Worm (Caenorhabditis elegans): ENCODE results near the gene T19H12.12.

The T19H12.12 gene

DNA sequence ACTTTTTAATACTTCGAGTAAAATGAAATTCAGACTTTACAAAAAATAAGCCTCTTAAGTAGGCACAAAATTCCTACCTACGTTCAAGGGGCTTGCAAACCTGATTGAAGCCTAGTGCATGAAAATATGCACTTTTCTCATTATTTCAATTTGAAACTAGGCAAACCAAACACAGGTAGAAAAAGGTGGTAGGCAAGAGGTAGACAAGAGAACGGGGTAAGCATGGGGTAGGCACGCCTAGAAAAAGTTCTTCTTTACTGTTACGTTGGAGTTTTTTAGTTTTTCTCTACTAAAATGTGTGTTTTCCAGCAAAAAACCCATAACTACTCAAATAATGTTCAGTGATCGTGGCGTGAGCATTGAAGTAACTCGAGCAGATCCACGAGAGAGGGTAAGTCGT, 33.5 kb upstream of the T19H12.12 start, which contains the start of gene nex-4:
nex-4 (plus strand) TSS at position 301 of the 400 bp plus-strand sequence.
- no peak for TF ChIP-seq chd-7 (tag; optimal IDR thresholded peaks at IDR 0.05)
- no peak for TF ChIP-seq F49E8.2 (tag; optimal IDR thresholded peaks at IDR 0.05; ENCODE audit: insufficient read depth)
- TF ChIP-seq lir-1 (GFP tag; conservative IDR thresholded peaks at IDR 0.05) = no peak
- TF ChIP-seq ztf-22 (GFP tag; optimal IDR thresholded peaks at IDR 0.05) = no peak

DNA sequence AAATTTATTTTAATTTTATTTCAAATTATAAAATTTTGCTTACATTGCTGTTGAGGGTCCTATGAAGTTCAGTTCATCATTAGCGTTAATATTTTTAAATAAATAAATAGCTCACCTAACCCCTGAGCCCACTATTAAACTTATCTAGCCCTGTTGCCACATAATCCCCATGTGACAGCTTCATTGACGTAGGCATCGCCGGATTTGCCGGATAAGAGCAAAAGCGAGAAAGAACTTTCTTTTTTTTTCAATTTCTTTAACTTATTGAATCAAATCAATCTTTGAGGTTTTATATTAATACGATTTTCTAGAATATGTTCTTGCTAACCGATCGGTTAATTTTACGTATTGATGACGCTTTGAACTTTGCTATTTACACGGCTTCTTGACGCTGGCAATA, 32.6 kb upstream of the T19H12.12 start:
- no peak for TF ChIP-seq F10E7.11 (tag; optimal IDR thresholded peaks at IDR 0.05)

DNA sequence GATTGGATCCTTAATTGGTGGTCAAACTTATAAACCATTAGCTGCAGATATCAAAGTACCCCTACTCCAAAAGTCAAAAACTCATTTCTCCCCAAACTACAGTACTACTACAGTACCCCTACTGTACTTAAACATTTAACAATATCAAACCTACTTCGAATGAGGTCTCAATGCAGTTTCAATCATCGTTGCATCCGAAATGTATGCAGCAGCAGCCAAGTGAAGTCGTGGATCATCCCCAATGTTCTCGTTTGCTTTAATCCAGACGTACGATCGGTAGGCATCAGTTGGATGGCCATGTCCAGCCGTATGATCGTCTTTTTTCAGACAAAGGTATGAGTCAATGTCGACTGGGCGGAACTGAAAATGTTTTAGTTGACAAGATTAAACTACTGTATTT, 27.0 kb upstream of the T19H12.12 start:
- TF ChIP-seq madf-8 (GFP tag; conservative IDR thresholded peaks at IDR 0.05) = no peak
- TF ChIP-seq mcd-1 (GFP tag; IDR thresholded peaks at IDR 0.05) = no peak
- TF ChIP-seq ekl-4 (GFP tag; IDR thresholded peaks at IDR 0.05) = no peak
- no peak for TF ChIP-seq ceh-58 (GFP tag; IDR thresholded peaks at IDR 0.05)
- no peak for TF ChIP-seq pha-4 (tag; optimal IDR thresholded peaks at IDR 0.05)
- no peak for TF ChIP-seq ztf-26 (tag; optimal IDR thresholded peaks at IDR 0.05)
- TF ChIP-seq madf-6 (GFP tag; IDR thresholded peaks at IDR 0.05) = no peak
- TF ChIP-seq unc-62 (GFP tag; optimal IDR thresholded peaks at IDR 0.05) = no peak
- no peak for TF ChIP-seq dpff-1 (tag; optimal IDR thresholded peaks at IDR 0.05)

DNA sequence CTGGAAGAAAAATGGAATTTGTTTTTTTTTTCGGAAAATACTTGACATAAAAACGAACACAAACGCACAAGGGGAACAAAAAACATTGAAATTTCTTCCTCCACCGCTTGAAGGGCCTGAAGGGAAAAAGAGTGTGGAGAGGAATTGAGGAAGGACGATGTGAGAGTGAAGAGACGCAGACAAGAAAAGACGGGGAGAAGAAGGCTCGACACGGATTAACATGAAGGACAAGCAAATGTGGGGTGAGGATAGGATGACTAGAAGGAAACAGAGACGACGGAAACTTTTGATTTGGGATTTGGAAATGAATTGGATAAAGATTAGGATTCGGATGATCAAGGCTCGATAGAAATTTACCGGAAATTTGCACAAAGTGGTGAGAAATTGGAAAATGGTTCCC, 24.1 kb upstream of the T19H12.12 start:
- TF ChIP-seq snpc-3.4 (tag; optimal IDR thresholded peaks at IDR 0.05) (no peak), nfya-2 (GFP tag; IDR thresholded peaks at IDR 0.05) (no peak), dpl-1 (GFP tag; optimal IDR thresholded peaks at IDR 0.05) (no peak), lir-1 (GFP tag; conservative IDR thresholded peaks at IDR 0.05) (no peak), B0261.1 (tag; optimal IDR thresholded peaks at IDR 0.05) (no peak), hmg-1.2 (GFP tag; IDR thresholded peaks at IDR 0.05) (peak; percentile 40; the same call in 1 of the 2 replicates), lin-35 (GFP tag; optimal IDR thresholded peaks at IDR 0.05) (peak in 1 of 3 experiments; percentile 11), repo-1 (tag; optimal IDR thresholded peaks at IDR 0.05) (no peak)

DNA sequence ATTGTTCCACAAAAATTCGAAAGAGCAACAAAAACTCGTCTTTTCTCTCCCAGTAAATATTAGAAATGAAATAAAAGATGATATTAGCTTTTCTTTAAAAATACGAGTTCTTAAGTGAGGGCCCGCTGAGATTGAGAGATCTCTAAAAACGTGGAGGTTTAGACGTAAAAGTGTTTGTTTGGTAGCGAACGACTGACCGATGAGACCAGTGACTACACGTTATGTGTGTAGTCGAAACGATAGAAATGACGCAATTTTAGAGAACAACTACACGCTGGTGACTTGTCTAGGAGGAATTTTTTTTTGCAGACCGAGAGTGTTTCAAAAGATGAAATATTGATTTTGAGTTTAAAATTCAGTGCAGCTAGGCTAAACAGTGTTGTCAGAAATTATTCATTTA, 21.9 kb upstream of the T19H12.12 start, which contains the start of gene C37H5.13:
C37H5.13 (minus strand) TSS at position 229 of the 400 bp plus-strand sequence.
- no peak for TF ChIP-seq attf-5 (GFP tag; optimal IDR thresholded peaks at IDR 0.05)
- TF ChIP-seq nhr-80 (tag; optimal IDR thresholded peaks at IDR 0.05) = peak; percentile 22
- TF ChIP-seq nhr-90 (tag; optimal IDR thresholded peaks at IDR 0.05) = no peak
- no peak for TF ChIP-seq nhr-179 (tag; optimal IDR thresholded peaks at IDR 0.05)
- no peak for TF ChIP-seq F39B2.1 (GFP tag; IDR thresholded peaks at IDR 0.05)
- TF ChIP-seq C17E4.6 (GFP tag; IDR thresholded peaks at IDR 0.05) = no peak
- TF ChIP-seq lin-54 (GFP tag; optimal IDR thresholded peaks at IDR 0.05) = no peak
- TF ChIP-seq ceh-91 (GFP tag; IDR thresholded peaks at IDR 0.05) = no peak
- no peak for TF ChIP-seq ceh-100 (GFP tag; IDR thresholded peaks at IDR 0.05)
- TF ChIP-seq pha-4 (tag; optimal IDR thresholded peaks at IDR 0.05) = peak; percentile 11
- TF ChIP-seq xnd-1 (tag; optimal IDR thresholded peaks at IDR 0.05) = no peak
- TF ChIP-seq F10E7.11 (tag; optimal IDR thresholded peaks at IDR 0.05) = no peak
- TF ChIP-seq lin-26 (GFP tag; IDR thresholded peaks at IDR 0.05) = no peak
- TF ChIP-seq B0261.1 (tag; optimal IDR thresholded peaks at IDR 0.05) = no peak

Data from whole organism, young adult.